Worm (Caenorhabditis elegans) whole organism, young adult: ENCODE results near the gene ced-3.

Source experiments
- B0261.1 ChIP-seq: sonication (generic microtip); optimal IDR thresholded peaks from 2 replicates; lab custom pipeline; 2016; ENCODE audit warnings: mild to moderate bottlenecking, missing genetic modification characterization, moderate library complexity, missing compliant biosample characterization
- C06A6.2 ChIP-seq: fragments of 200-800 bp; sonication (Bioruptor generic); conservative IDR thresholded peaks from 2 replicates; pipeline ENCODE4 v1.3.6; 2022; ENCODE audit warnings: missing genetic modification characterization, missing compliant biosample characterization
- D2030.7 ChIP-seq: fragments of 200-800 bp; sonication (Bioruptor generic); IDR thresholded peaks from 2 replicates; pipeline ENCODE4 v1.3.6; 2022; ENCODE audit warnings: missing genetic modification reagents, missing genetic modification characterization, missing compliant biosample characterization
- F33H1.4 ChIP-seq: fragments of 200-800 bp; sonication (Bioruptor generic); IDR thresholded peaks from 2 replicates; pipeline ENCODE4 v1.3.6; 2022; ENCODE audit warnings: missing genetic modification reagents, missing genetic modification characterization, missing compliant biosample characterization
- F52B5.7 ChIP-seq: sonication (generic microtip); optimal IDR thresholded peaks from 2 replicates; lab custom pipeline; 2016; ENCODE audit warnings: mild to moderate bottlenecking, missing genetic modification characterization, missing compliant biosample characterization
- F55B11.4 ChIP-seq: sonication (generic microtip); optimal IDR thresholded peaks from 2 replicates; lab custom pipeline; 2016; ENCODE audit warnings: missing compliant biosample characterization, missing genetic modification characterization, borderline replicate concordance; ENCODE audit not compliant: insufficient read depth
- F57C9.4 ChIP-seq: sonication (generic microtip); optimal IDR thresholded peaks from 2 replicates; lab custom pipeline; 2017; ENCODE audit warnings: mild to moderate bottlenecking, missing genetic modification characterization, missing compliant biosample characterization
- K11D2.4 ChIP-seq: fragments of 200-800 bp; sonication (Bioruptor generic); IDR thresholded peaks from 2 replicates; pipeline ENCODE4 v1.3.6; 2022; ENCODE audit warnings: missing genetic modification reagents, missing genetic modification characterization, missing compliant biosample characterization
- akir-1 ChIP-seq: fragments of 200-800 bp; sonication (Bioruptor generic); optimal IDR thresholded peaks from 2 replicates; lab custom pipeline; 2018; ENCODE audit warnings: mild to moderate bottlenecking, missing genetic modification characterization, moderate library complexity, missing compliant biosample characterization
- ama-1 ChIP-seq, 3 experiments: fragments of 150-350 bp in 1 of 3; sonication (generic microtip) in 2 of 3; optimal IDR thresholded peaks; 2 replicates each; lab custom pipeline; 2014 to 2018; ENCODE audit warnings: missing biosample characterization in 2 of 3, missing genetic modification characterization in 2 of 3, missing genetic modification reagents in 2 of 3
- aptf-2 ChIP-seq: fragments of 200-800 bp; sonication (Bioruptor generic); conservative IDR thresholded peaks from 2 replicates; pipeline ENCODE4 v1.3.6; 2022; ENCODE audit warnings: missing genetic modification reagents, missing genetic modification characterization, missing compliant biosample characterization
- attf-3 ChIP-seq: fragments of 200-800 bp; sonication (Bioruptor generic); conservative IDR thresholded peaks from 2 replicates; pipeline ENCODE4 v1.3.6; 2022; ENCODE audit warnings: missing genetic modification reagents, missing genetic modification characterization, missing compliant biosample characterization
- attf-5 ChIP-seq: fragments of 200-800 bp; sonication (Bioruptor generic); optimal IDR thresholded peaks from 2 replicates; lab custom pipeline; 2018; ENCODE audit warnings: mild to moderate bottlenecking, missing genetic modification characterization, missing compliant biosample characterization
- attf-6 ChIP-seq: fragments of 200-800 bp; sonication (Bioruptor generic); IDR thresholded peaks from 2 replicates; pipeline ENCODE4 v1.3.6; 2022; ENCODE audit warnings: missing genetic modification reagents, missing genetic modification characterization, missing compliant biosample characterization
- bed-1 ChIP-seq: fragments of 200-800 bp; sonication (Bioruptor generic); IDR thresholded peaks from 2 replicates; pipeline ENCODE4 v1.3.6; 2022; ENCODE audit warnings: missing genetic modification reagents, missing genetic modification characterization, missing compliant biosample characterization
- ccch-3 ChIP-seq: fragments of 200-800 bp; sonication (Bioruptor generic); optimal IDR thresholded peaks from 2 replicates; lab custom pipeline; 2018; ENCODE audit warnings: mild to moderate bottlenecking, missing genetic modification characterization, missing compliant biosample characterization
- cebp-2 ChIP-seq: fragments of 200-800 bp; sonication (Bioruptor generic); IDR thresholded peaks from 2 replicates; pipeline ENCODE4 v1.3.6; 2022; ENCODE audit warnings: missing genetic modification characterization, missing compliant biosample characterization
- ceh-100 ChIP-seq: fragments of 200-800 bp; sonication (Bioruptor generic); IDR thresholded peaks from 2 replicates; pipeline ENCODE4 v1.3.6; 2022; ENCODE audit warnings: missing genetic modification reagents, missing genetic modification characterization, missing compliant biosample characterization
- ceh-27 ChIP-seq: fragments of 200-800 bp; sonication (Bioruptor generic); optimal IDR thresholded peaks from 2 replicates; lab custom pipeline; 2018; ENCODE audit warnings: mild to moderate bottlenecking, missing genetic modification characterization, moderate library complexity, missing compliant biosample characterization
- ceh-58 ChIP-seq: fragments of 200-800 bp; sonication (Bioruptor generic); IDR thresholded peaks from 2 replicates; pipeline ENCODE4 v1.3.6; 2022; ENCODE audit warnings: missing genetic modification characterization, missing compliant biosample characterization
- dpl-1 ChIP-seq: fragments of 150-350 bp; optimal IDR thresholded peaks from 2 replicates; lab custom pipeline; 2014; ENCODE audit warnings: missing biosample characterization, missing genetic modification reagents, missing genetic modification characterization
- egl-18 ChIP-seq: fragments of 200-800 bp; sonication (Bioruptor generic); IDR thresholded peaks from 2 replicates; pipeline ENCODE4 v1.3.6; 2022; ENCODE audit warnings: missing genetic modification reagents, missing genetic modification characterization, missing compliant biosample characterization
- fkh-3 ChIP-seq: sonication (generic microtip); optimal IDR thresholded peaks from 2 replicates; lab custom pipeline; 2016; ENCODE audit warnings: mild to moderate bottlenecking, missing genetic modification characterization, missing compliant biosample characterization
- gei-17 ChIP-seq: fragments of 200-800 bp; sonication (Bioruptor generic); optimal IDR thresholded peaks from 2 replicates; lab custom pipeline; 2018; ENCODE audit warnings: mild to moderate bottlenecking, missing genetic modification characterization, missing compliant biosample characterization
- hmg-1.2 ChIP-seq: fragments of 200-800 bp; sonication (Bioruptor generic); IDR thresholded peaks from 2 replicates; pipeline ENCODE4 v1.3.6; 2022; ENCODE audit warnings: missing genetic modification reagents, missing genetic modification characterization, missing compliant biosample characterization
- hmg-20 ChIP-seq: fragments of 200-800 bp; sonication (Bioruptor generic); IDR thresholded peaks from 2 replicates; pipeline ENCODE4 v1.3.6; 2022; ENCODE audit warnings: missing genetic modification reagents, missing genetic modification characterization, missing compliant biosample characterization
- let-526 ChIP-seq: fragments of 200-800 bp; sonication (Bioruptor generic); IDR thresholded peaks from 2 replicates; pipeline ENCODE4 v1.3.6; 2022; ENCODE audit warnings: missing genetic modification reagents, missing genetic modification characterization, missing compliant biosample characterization
- let-607 ChIP-seq, 2 experiments: fragments of 200-800 bp in 1 of 2; sonication (Bioruptor generic) in 1 of 2; sonication (generic microtip) in 1 of 2; optimal IDR thresholded peaks; 2 replicates each; lab custom pipeline; 2016 to 2018; ENCODE audit warnings: mild to moderate bottlenecking in 2 of 2, missing compliant biosample characterization in 2 of 2, missing genetic modification characterization in 2 of 2, moderate library complexity in 2 of 2, missing genotype in 1 of 2
- lin-35 ChIP-seq, 3 experiments: fragments of 150-350 bp in 2 of 3; sonication (generic microtip) in 1 of 3; optimal IDR thresholded peaks; 2 replicates each; lab custom pipeline; 2014 to 2018; ENCODE audit warnings: missing biosample characterization in 3 of 3, missing genetic modification characterization in 3 of 3, missing genetic modification reagents in 3 of 3
- lsl-1 ChIP-seq: fragments of 200-800 bp; sonication (Bioruptor generic); optimal IDR thresholded peaks from 2 replicates; lab custom pipeline; 2018; ENCODE audit warnings: mild to moderate bottlenecking, missing genetic modification characterization, moderate library complexity, missing compliant biosample characterization
- madf-3 ChIP-seq: fragments of 200-800 bp; sonication (Bioruptor generic); IDR thresholded peaks from 2 replicates; pipeline ENCODE4 v1.3.6; 2022; ENCODE audit warnings: missing genetic modification reagents, missing genetic modification characterization, missing compliant biosample characterization
- madf-6 ChIP-seq: fragments of 200-800 bp; sonication (Bioruptor generic); IDR thresholded peaks from 2 replicates; pipeline ENCODE4 v1.3.6; 2022; ENCODE audit warnings: missing genetic modification reagents, missing genetic modification characterization, missing compliant biosample characterization
- mel-28 ChIP-seq: sonication (generic microtip); optimal IDR thresholded peaks from 2 replicates; lab custom pipeline; 2016; ENCODE audit warnings: borderline replicate concordance, mild to moderate bottlenecking, missing genetic modification characterization, missing compliant biosample characterization
- nhr-120 ChIP-seq: fragments of 200-800 bp; sonication (Bioruptor generic); IDR thresholded peaks from 2 replicates; pipeline ENCODE4 v1.3.6; 2022; ENCODE audit warnings: missing genetic modification characterization, missing compliant biosample characterization
- nhr-90 ChIP-seq: sonication (generic microtip); optimal IDR thresholded peaks from 2 replicates; lab custom pipeline; 2016; ENCODE audit warnings: missing genotype, mild to moderate bottlenecking, missing genetic modification characterization, missing compliant biosample characterization
- pbrm-1 ChIP-seq: fragments of 200-800 bp; sonication (Bioruptor generic); IDR thresholded peaks from 2 replicates; pipeline ENCODE4 v1.3.6; 2022; ENCODE audit warnings: missing genetic modification reagents, missing genetic modification characterization, missing compliant biosample characterization
- rcor-1 ChIP-seq: fragments of 200-800 bp; sonication (Bioruptor generic); IDR thresholded peaks from 2 replicates; pipeline ENCODE4 v1.3.6; 2022; ENCODE audit warnings: missing genetic modification reagents, missing genetic modification characterization, missing compliant biosample characterization
- rpc-1 ChIP-seq, 2 experiments: fragments of 150-350 bp in 1 of 2; sonication (generic microtip) in 1 of 2; optimal IDR thresholded peaks; 2 replicates each; lab custom pipeline; 2014 to 2018; ENCODE audit warnings: missing biosample characterization in 1 of 2, missing genetic modification characterization in 1 of 2, missing genetic modification reagents in 1 of 2, missing genotype in 1 of 2
- sdz-38 ChIP-seq: sonication (generic microtip); optimal IDR thresholded peaks from 2 replicates; lab custom pipeline; 2016; ENCODE audit warnings: missing genotype, missing genetic modification characterization, missing compliant biosample characterization
- snpc-3.4 ChIP-seq: sonication (generic microtip); optimal IDR thresholded peaks from 2 replicates; lab custom pipeline; 2017; ENCODE audit warnings: missing genetic modification characterization, mild to moderate bottlenecking, missing compliant biosample characterization, antibody characterized with exemption, moderate library complexity, missing genotype, missing genetic modification reagents
- tbx-9 ChIP-seq: sonication (generic microtip); optimal IDR thresholded peaks from 2 replicates; lab custom pipeline; 2016; ENCODE audit warnings: borderline replicate concordance, missing genetic modification characterization, inconsistent platforms, missing compliant biosample characterization
- unc-62 ChIP-seq: fragments of 150-350 bp; optimal IDR thresholded peaks from 2 replicates; lab custom pipeline; 2014; ENCODE audit warnings: missing biosample characterization, missing genetic modification reagents, missing genetic modification characterization
- xnd-1 ChIP-seq: sonication (generic microtip); optimal IDR thresholded peaks from 2 replicates; lab custom pipeline; 2016; ENCODE audit warnings: missing genotype, missing genetic modification reagents, missing genetic modification characterization, missing compliant biosample characterization
- ztf-25 ChIP-seq: fragments of 200-800 bp; sonication (Bioruptor generic); IDR thresholded peaks from 2 replicates; pipeline ENCODE4 v1.3.6; 2022; ENCODE audit warnings: missing genetic modification reagents, missing genetic modification characterization, missing compliant biosample characterization
- ztf-3 ChIP-seq: fragments of 200-800 bp; sonication (Bioruptor generic); optimal IDR thresholded peaks from 2 replicates; lab custom pipeline; 2018; ENCODE audit warnings: mild to moderate bottlenecking, missing genetic modification characterization, missing compliant biosample characterization

Gene ced-3

DNA sequence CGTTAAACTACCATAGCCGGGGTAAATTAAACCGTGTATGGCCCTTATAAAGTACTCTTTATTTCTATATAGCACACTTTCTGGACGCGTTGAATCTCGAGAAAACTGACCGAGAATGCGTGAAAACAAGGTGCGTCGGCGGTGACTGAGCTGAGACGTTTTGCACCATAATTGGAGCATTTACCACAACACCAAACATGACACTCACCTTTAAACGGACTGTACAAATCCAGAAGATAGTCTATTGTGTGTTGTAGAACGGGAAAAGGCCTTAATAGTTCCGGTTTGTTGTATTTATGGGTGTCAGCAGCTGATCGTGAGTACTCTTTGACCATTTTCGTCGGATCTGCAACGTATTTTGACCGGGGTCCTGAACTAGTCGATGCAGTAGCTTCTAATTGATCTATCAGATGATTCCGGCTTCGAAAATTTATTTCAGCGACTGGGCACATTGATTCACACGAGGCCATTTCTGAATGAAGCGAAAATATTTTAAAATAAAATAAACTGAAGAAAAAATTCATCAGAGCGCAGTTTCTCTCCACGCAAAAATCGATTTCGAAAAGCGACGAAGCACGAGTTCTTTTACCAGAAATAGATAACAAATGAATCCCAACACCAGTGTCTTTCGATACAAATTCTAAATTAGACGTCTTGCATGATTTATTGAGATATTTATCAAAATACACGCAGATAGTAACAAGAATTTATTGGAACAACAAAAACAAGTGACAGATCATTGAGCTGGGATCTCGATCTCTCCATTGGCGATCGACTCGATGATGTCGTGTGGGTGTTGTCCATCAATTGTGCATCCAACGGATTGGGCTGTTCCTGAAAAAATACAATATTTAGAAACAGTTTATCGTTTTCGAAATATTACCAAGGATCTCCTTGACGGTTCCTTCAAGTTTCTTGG, 35.3 kb upstream of the ced-3 start, which contains the start of gene tag-115 (continued):
- TF ChIP-seq egl-18 (GFP tag; lab: Robert Waterston, UW) (no peak), lsl-1 (GFP tag; lab: Kevin White, UChicago) (peak; percentile 66), attf-3 (GFP tag; lab: Robert Waterston, UW) (no peak), hmg-1.2 (GFP tag; lab: Robert Waterston, UW) (peak; percentile 44; the same call in 1 of the 2 replicates), ceh-27 (GFP tag; lab: Kevin White, UChicago) (no peak), mel-28 (tag; lab: Kevin White, UChicago) (no peak), D2030.7 (GFP tag; lab: Robert Waterston, UW) (peak; percentile 43; the same call in 1 of the 2 replicates), ama-1 (optimal IDR thresholded peaks at IDR 0.05; lab: Kevin White, UChicago) (peak; percentile 23), ama-1 (GFP tag; optimal IDR thresholded peaks at IDR 0.05; lab: Kevin White, UChicago) (peak; percentile 86 to 94), sdz-38 (no peak), F57C9.4 (no peak), let-607 (tag; optimal IDR thresholded peaks at IDR 0.05; lab: Kevin White, UChicago) (peak in 1 of 2 experiments; percentile 69), ccch-3 (no peak), cebp-2 (GFP tag; lab: Robert Waterston, UW) (peak; percentile 91), snpc-3.4 (tag; lab: Kevin White, UChicago) (peak; percentile 66), F52B5.7 (tag; lab: Kevin White, UChicago) (no peak), hmg-20 (GFP tag; lab: Robert Waterston, UW) (0 out of 2 replicates have a peak, but pooled peaks have one; percentile 18), K11D2.4 (no peak), F33H1.4 (no peak; the same call in none of the 2 replicates), nhr-90 (tag; lab: Kevin White, UChicago) (peak; percentile 1), ztf-3 (GFP tag; lab: Kevin White, UChicago) (no peak), attf-5 (GFP tag; lab: Kevin White, UChicago) (peak; percentile 5), let-526 (GFP tag; lab: Robert Waterston, UW) (no peak), pbrm-1 (peak; percentile 73), F55B11.4 (tag; lab: Kevin White, UChicago) (no peak), rpc-1 (optimal IDR thresholded peaks at IDR 0.05; lab: Kevin White, UChicago) (no peak), rpc-1 (tag; optimal IDR thresholded peaks at IDR 0.05; lab: Kevin White, UChicago) (peak; percentile 62), C06A6.2 (GFP tag; lab: Robert Waterston, UW) (no peak), ztf-25 (GFP tag; lab: Robert Waterston, UW) (no peak), fkh-3 (tag; lab: Kevin White, UChicago) (peak; percentile 49), madf-3 (GFP tag; lab: Robert Waterston, UW) (peak; percentile 70), madf-6 (peak; percentile 80), ceh-58 (GFP tag; lab: Robert Waterston, UW) (peak; percentile 36; the same call in 1 of the 2 replicates), bed-1 (GFP tag; lab: Robert Waterston, UW) (0 out of 2 replicates have a peak, but pooled peaks have one; percentile 15), lin-35 (GFP tag; optimal IDR thresholded peaks at IDR 0.05; lab: Kevin White, UChicago) (peak in 1 of 3 experiments; percentile 79), B0261.1 (tag; lab: Kevin White, UChicago) (peak; percentile 21), nhr-120 (GFP tag; lab: Robert Waterston, UW) (no peak), aptf-2 (GFP tag; lab: Robert Waterston, UW) (no peak), rcor-1 (GFP tag; lab: Robert Waterston, UW) (peak; percentile 50), xnd-1 (tag; lab: Kevin White, UChicago) (peak; percentile 54), akir-1 (GFP tag; lab: Kevin White, UChicago) (no peak), tbx-9 (tag; lab: Kevin White, UChicago) (no peak), unc-62 (no peak), gei-17 (GFP tag; lab: Kevin White, UChicago) (no peak), ceh-100 (GFP tag; lab: Robert Waterston, UW) (peak; percentile 29; the same call in 1 of the 2 replicates), dpl-1 (GFP tag; lab: Kevin White, UChicago) (no peak), attf-6 (GFP tag; lab: Robert Waterston, UW) (peak; percentile 91)
